Fruit fly (Drosophila melanogaster): ENCODE data around the gene CG12715.
A peak's percentile ranks its signal among the peaks of the same experiment; 100 is the strongest.

The CG12715 gene

dm6 chrX:13094085-13094764 is 39.1 kb upstream of the CG12715 start, which contains the start of gene CG2200 (continued):
- no peak for TF ChIP-seq sima (GFP tag; optimal IDR thresholded peaks at IDR 0.05)
- no peak for TF ChIP-seq psq (GFP tag; optimal IDR thresholded peaks at IDR 0.05)
- TF ChIP-seq CG17912 (GFP tag; optimal IDR thresholded peaks at IDR 0.05), result no peak
- no peak for TF ChIP-seq fru (optimal IDR thresholded peaks at IDR 0.05)
- peak; percentile 16 for TF ChIP-seq unpg (GFP tag; optimal IDR thresholded peaks at IDR 0.05)
- no peak for TF ChIP-seq CG11398 (GFP tag; optimal IDR thresholded peaks at IDR 0.05)
- peak; percentile 84 for TF ChIP-seq ato (GFP tag; IDR thresholded peaks at IDR 0.05; ENCODE audit: partially characterized antibody)
- peak; percentile 1 for TF ChIP-seq CG4820 (GFP tag; optimal IDR thresholded peaks at IDR 0.05)
- no peak for TF ChIP-seq CG17612 (GFP tag; IDR thresholded peaks at IDR 0.05)
- TF ChIP-seq crp (GFP tag; optimal IDR thresholded peaks at IDR 0.05), result no peak
- no peak for TF ChIP-seq CG3838 (GFP tag; optimal IDR thresholded peaks at IDR 0.05)
- no peak for TF ChIP-seq CG3163 (GFP tag; optimal IDR thresholded peaks at IDR 0.05)
- TF ChIP-seq Nf-YA (GFP tag; IDR thresholded peaks at IDR 0.05), result no peak
- TF ChIP-seq Hr3 (GFP tag; optimal IDR thresholded peaks at IDR 0.05), result no peak
- peak; percentile 55; the same call in 2 of the 3 replicates for TF ChIP-seq dysf (GFP tag; IDR thresholded peaks at IDR 0.05)
- peak in 1 of 2 experiments; percentile 19 for TF ChIP-seq bsh (GFP tag; optimal IDR thresholded peaks at IDR 0.05)
- TF ChIP-seq Sry-δ (GFP tag; optimal IDR thresholded peaks at IDR 0.05), result peak; percentile 88
- peak; percentile 15 for TF ChIP-seq Dip3 (GFP tag; optimal IDR thresholded peaks at IDR 0.05)
- TF ChIP-seq Dll (GFP tag; IDR thresholded peaks at IDR 0.05; ENCODE audit: partially characterized antibody), result peak; percentile 89
- no peak for TF ChIP-seq CG16815 (GFP tag; optimal IDR thresholded peaks at IDR 0.05)
- no peak for TF ChIP-seq yki (optimal IDR thresholded peaks at IDR 0.05)
- TF ChIP-seq gsb (GFP tag; IDR thresholded peaks at IDR 0.05), result no peak
- no peak for TF ChIP-seq CG30020 (tag; optimal IDR thresholded peaks at IDR 0.05)
- peak; percentile 46 for TF ChIP-seq CG3281 (GFP tag; optimal IDR thresholded peaks at IDR 0.05)
- TF ChIP-seq sens-2 (GFP tag; IDR thresholded peaks at IDR 0.05), result no peak
- TF ChIP-seq Six4 (GFP tag; optimal IDR thresholded peaks at IDR 0.05), result peak; percentile 31
- TF ChIP-seq pum (GFP tag; optimal IDR thresholded peaks at IDR 0.05), result no peak
- TF ChIP-seq CG14710 (tag; optimal IDR thresholded peaks at IDR 0.05), result peak; percentile 39
- no peak for TF ChIP-seq BtbVII (GFP tag; optimal IDR thresholded peaks at IDR 0.05)
- TF ChIP-seq Sox102F (GFP tag; optimal IDR thresholded peaks at IDR 0.05), result peak; percentile 31
- TF ChIP-seq YL-1 (GFP tag; optimal IDR thresholded peaks at IDR 0.05), result peak; percentile 0
- TF ChIP-seq CG14965 (GFP tag; optimal IDR thresholded peaks at IDR 0.05; ENCODE audit: borderline replicate concordance), result no peak
- peak; percentile 26 for TF ChIP-seq CG12155 (GFP tag; optimal IDR thresholded peaks at IDR 0.05)
- no peak for TF ChIP-seq CG30431 (GFP tag; optimal IDR thresholded peaks at IDR 0.05)
- TF ChIP-seq CG8281 (tag; optimal IDR thresholded peaks at IDR 0.05), result no peak
- TF ChIP-seq sna (GFP tag; IDR thresholded peaks at IDR 0.05; ENCODE audit: partially characterized antibody), result peak; percentile 83
- no peak for TF ChIP-seq CrebB (tag; optimal IDR thresholded peaks at IDR 0.05)
- no peak for TF ChIP-seq Bdp1 (GFP tag; optimal IDR thresholded peaks at IDR 0.05)
- peak; percentile 90 for TF ChIP-seq Med (GFP tag)
- TF ChIP-seq CG4730 (GFP tag; IDR thresholded peaks at IDR 0.05), result no peak
- TF ChIP-seq z (GFP tag; IDR thresholded peaks at IDR 0.05), result no peak
- no peak for TF ChIP-seq NC2β (GFP tag; optimal IDR thresholded peaks at IDR 0.05)
- TF ChIP-seq CG2120 (GFP tag; optimal IDR thresholded peaks at IDR 0.05), result peak; percentile 65
- TF ChIP-seq pfk (GFP tag; optimal IDR thresholded peaks at IDR 0.05), result no peak
- TF ChIP-seq Drgx (GFP tag; IDR thresholded peaks at IDR 0.05), result peak; percentile 66
- TF ChIP-seq wdn (GFP tag; IDR thresholded peaks at IDR 0.05), result no peak
- TF ChIP-seq sqz (GFP tag; optimal IDR thresholded peaks at IDR 0.05), result no peak
- TF ChIP-seq Mad (GFP tag; optimal IDR thresholded peaks at IDR 0.05), result no peak
- TF ChIP-seq CG6272 (GFP tag; IDR thresholded peaks at IDR 0.05), result peak; percentile 45; the same call in 1 of the 2 replicates
- no peak; the same call in 1 of the 2 replicates for TF ChIP-seq CG6689 (GFP tag; IDR thresholded peaks at IDR 0.05)
- no peak for TF ChIP-seq abd-A (tag; optimal IDR thresholded peaks at IDR 0.05)
